Worm (Caenorhabditis elegans): Measurements from ENCODE around the gene bcas-2.

- TF ChIP-seq ztf-23 (GFP tag; IDR thresholded peaks at IDR 0.05) (no peak), T22C8.4 (GFP tag; IDR thresholded peaks at IDR 0.05) (no peak), cog-1 (tag; optimal IDR thresholded peaks at IDR 0.05) (no peak)
Measured at ce11 chrIII:6268061-6268460, 22.4 kb upstream of the bcas-2 start, which contains the start of gene srg-7.
